Fruit fly (Drosophila melanogaster): ENCODE data around the gene Ret.

Gene Ret

DNA sequence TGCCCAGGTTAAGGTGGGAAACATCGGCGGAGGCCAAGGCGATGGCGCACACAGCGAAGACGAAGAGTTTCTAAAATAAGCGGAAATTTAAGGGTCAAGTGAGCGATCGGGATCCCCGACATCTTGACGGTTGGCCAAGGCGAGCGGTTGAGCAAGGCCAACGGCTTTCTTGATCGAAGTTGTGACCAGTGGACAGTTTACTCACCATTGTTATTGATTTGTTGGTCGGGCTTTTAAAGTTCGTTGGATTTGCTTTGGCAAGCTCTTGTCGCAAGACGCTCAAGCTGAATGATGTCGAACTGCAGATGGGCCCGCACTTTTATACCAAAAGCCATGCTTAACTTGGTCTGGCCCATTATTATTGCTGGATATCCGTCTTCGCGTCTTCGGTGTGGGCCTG is 34.9 kb upstream of the Ret start:
- TF ChIP-seq CG11617 (GFP tag; optimal IDR thresholded peaks at IDR 0.05): no peak
- no peak for TF ChIP-seq tj (GFP tag; optimal IDR thresholded peaks at IDR 0.05)
- TF ChIP-seq Clk (GFP tag; optimal IDR thresholded peaks at IDR 0.05): no peak
- TF ChIP-seq CG12768 (GFP tag; optimal IDR thresholded peaks at IDR 0.05): no peak
- no peak for TF ChIP-seq Crg-1 (GFP tag; optimal IDR thresholded peaks at IDR 0.05)
- no peak for TF ChIP-seq kay (GFP tag; ENCODE audit: borderline replicate concordance)
- no peak for TF ChIP-seq CG33017 (tag; optimal IDR thresholded peaks at IDR 0.05)
- TF ChIP-seq bab1 (GFP tag; optimal IDR thresholded peaks at IDR 0.05): no peak
- no peak for TF ChIP-seq CG5204 (GFP tag; optimal IDR thresholded peaks at IDR 0.05)
- TF ChIP-seq CG1620 (GFP tag; optimal IDR thresholded peaks at IDR 0.05): no peak
- TF ChIP-seq pad (GFP tag; optimal IDR thresholded peaks at IDR 0.05): no peak
- TF ChIP-seq cic (GFP tag; optimal IDR thresholded peaks at IDR 0.05): no peak
- no peak for TF ChIP-seq CG7101 (tag; optimal IDR thresholded peaks at IDR 0.05)

DNA sequence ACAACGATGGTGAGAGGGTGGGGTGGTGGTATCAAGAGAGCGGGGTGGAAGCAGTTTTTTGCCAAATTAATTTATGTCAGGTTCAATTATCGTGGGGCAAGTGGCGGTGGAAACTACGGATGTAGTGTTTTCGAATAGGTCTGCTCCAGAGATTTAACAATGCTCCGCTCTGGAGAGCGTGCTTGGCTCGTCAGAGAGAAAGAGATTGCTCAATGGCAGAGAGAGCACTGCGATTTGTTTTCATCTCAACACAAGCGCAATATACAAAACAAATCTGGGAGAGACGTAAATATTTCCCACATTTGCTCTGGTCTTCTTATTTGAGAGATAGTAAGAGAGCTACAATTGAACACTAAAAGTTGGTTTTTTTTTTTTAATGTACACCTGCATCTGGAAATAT is 23.2 kb upstream of the Ret start:
- TF ChIP-seq CG1620 (GFP tag; optimal IDR thresholded peaks at IDR 0.05) (no peak), toe (GFP tag; optimal IDR thresholded peaks at IDR 0.05) (no peak), CG33017 (tag; optimal IDR thresholded peaks at IDR 0.05) (no peak), kay (GFP tag; ENCODE audit: borderline replicate concordance) (no peak), cic (GFP tag; optimal IDR thresholded peaks at IDR 0.05) (no peak), CG14711 (tag; optimal IDR thresholded peaks at IDR 0.05) (no peak), CG7101 (tag; optimal IDR thresholded peaks at IDR 0.05) (no peak), CG11617 (GFP tag; optimal IDR thresholded peaks at IDR 0.05) (no peak), Clk (GFP tag; optimal IDR thresholded peaks at IDR 0.05) (no peak), CG5204 (GFP tag; optimal IDR thresholded peaks at IDR 0.05) (no peak), CG12768 (GFP tag; optimal IDR thresholded peaks at IDR 0.05) (no peak)

DNA sequence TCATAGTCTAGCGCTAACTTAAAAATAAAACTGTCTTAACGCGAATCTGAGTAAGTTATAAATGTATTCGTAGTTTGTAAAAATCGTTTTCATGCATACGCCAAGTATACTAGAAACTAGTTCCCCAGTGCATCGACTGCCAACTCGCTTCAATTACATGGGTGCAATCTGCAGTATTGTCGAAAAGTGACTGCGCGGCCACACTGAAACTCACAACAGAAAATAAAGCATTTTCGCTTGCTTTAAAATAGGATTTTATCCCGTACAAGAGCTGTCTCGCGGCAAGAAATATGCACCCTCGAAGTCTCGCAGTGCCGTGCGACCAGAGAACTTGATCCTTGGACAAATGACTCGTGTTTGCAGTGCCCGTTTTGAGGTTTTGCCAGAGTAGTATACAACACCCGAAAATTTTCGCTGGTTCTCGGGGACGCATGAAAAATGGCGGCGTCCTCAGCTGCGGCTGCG is 22.6 kb upstream of the Ret start, which contains the start of gene CG8677:
TSS of gene CG8677 (plus strand) at position 199 of the 465 bp plus-strand sequence.
- TF ChIP-seq CG7045 (GFP tag; optimal IDR thresholded peaks at IDR 0.05) (no peak), bab1 (GFP tag; optimal IDR thresholded peaks at IDR 0.05) (peak; percentile 23), CG14711 (tag; optimal IDR thresholded peaks at IDR 0.05) (peak; percentile 16), toe (GFP tag; optimal IDR thresholded peaks at IDR 0.05) (no peak), cnc (optimal IDR thresholded peaks at IDR 0.05) (no peak), ovo (GFP tag; optimal IDR thresholded peaks at IDR 0.05) (no peak), pad (GFP tag; optimal IDR thresholded peaks at IDR 0.05) (no peak), CG1620 (GFP tag; optimal IDR thresholded peaks at IDR 0.05) (peak; percentile 2), CG33017 (tag; optimal IDR thresholded peaks at IDR 0.05) (no peak), Mnt (GFP tag; optimal IDR thresholded peaks at IDR 0.05) (peak; percentile 1), cic (GFP tag; optimal IDR thresholded peaks at IDR 0.05) (no peak), CG11617 (GFP tag; optimal IDR thresholded peaks at IDR 0.05) (no peak), Clk (GFP tag; optimal IDR thresholded peaks at IDR 0.05) (no peak), CG7101 (tag; optimal IDR thresholded peaks at IDR 0.05) (no peak), tj (GFP tag; optimal IDR thresholded peaks at IDR 0.05) (no peak), CG5204 (GFP tag; optimal IDR thresholded peaks at IDR 0.05) (no peak)

DNA sequence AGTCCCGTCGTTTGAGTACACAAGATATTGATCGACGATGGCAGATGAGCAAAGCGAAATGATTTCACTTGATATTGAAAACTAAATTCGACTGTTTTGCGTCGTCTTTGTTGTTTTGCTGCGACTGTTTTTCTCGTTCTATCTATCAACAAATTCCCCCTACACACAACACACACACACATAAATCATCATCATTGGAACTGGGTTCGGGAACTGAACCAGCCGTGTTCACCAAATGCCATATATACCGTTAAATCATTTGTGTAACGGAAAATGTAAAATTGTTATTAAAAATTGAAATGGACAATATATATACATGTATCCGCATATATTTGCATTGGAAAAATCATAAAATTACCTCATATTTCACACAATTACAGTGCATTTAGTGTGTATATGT is 21.8 kb upstream of the Ret start, which contains the start of gene Atg18b:
TSS of gene Atg18b (minus strand) at position 177 of the 400 bp plus-strand sequence.
- TF ChIP-seq kay (GFP tag; ENCODE audit: borderline replicate concordance): no peak
- no peak for TF ChIP-seq Hr96 (GFP tag; optimal IDR thresholded peaks at IDR 0.05)
- TF ChIP-seq ovo (GFP tag; optimal IDR thresholded peaks at IDR 0.05): peak; percentile 84
- no peak for TF ChIP-seq CG12768 (GFP tag; optimal IDR thresholded peaks at IDR 0.05)
- TF ChIP-seq pad (GFP tag; optimal IDR thresholded peaks at IDR 0.05): peak; percentile 53

DNA sequence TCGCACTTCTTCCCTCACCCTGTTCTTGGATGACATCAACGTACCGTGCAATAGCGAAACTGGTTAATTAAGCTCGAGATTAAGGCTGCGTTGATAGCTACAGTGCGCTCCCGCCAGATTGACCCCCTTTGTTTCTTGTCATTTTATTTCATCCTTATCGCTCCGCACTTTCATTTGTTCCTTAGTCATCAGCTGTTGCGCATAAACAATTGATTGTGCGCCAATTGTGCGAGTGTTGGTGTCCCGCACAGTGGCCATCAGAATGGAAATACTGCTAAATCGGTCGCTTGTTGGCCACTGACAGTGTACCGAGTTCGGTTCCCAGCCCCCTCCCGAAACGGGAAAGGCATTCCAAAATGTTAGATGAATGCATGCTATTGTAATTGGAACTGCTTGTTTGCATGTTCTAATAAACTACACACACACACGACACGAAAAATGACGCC is 21.1 kb upstream of the Ret start:
- peak; percentile 47 for TF ChIP-seq CG12768 (GFP tag; optimal IDR thresholded peaks at IDR 0.05)
- no peak for TF ChIP-seq cnc (optimal IDR thresholded peaks at IDR 0.05)
- peak; percentile 9 for TF ChIP-seq CG7045 (GFP tag; optimal IDR thresholded peaks at IDR 0.05)
- TF ChIP-seq kay (GFP tag; ENCODE audit: borderline replicate concordance): peak; percentile 30
- no peak for TF ChIP-seq Mnt (GFP tag; optimal IDR thresholded peaks at IDR 0.05)
- no peak for TF ChIP-seq CG14711 (tag; optimal IDR thresholded peaks at IDR 0.05)
- no peak for TF ChIP-seq pad (GFP tag; optimal IDR thresholded peaks at IDR 0.05)
- TF ChIP-seq ovo (GFP tag; optimal IDR thresholded peaks at IDR 0.05): peak; percentile 25
- TF ChIP-seq bab1 (GFP tag; optimal IDR thresholded peaks at IDR 0.05): peak; percentile 30
- no peak for TF ChIP-seq CG7101 (tag; optimal IDR thresholded peaks at IDR 0.05)
- no peak for TF ChIP-seq CG11617 (GFP tag; optimal IDR thresholded peaks at IDR 0.05)
- peak; percentile 55 for TF ChIP-seq tj (GFP tag; optimal IDR thresholded peaks at IDR 0.05)
- TF ChIP-seq cic (GFP tag; optimal IDR thresholded peaks at IDR 0.05): peak; percentile 20

DNA sequence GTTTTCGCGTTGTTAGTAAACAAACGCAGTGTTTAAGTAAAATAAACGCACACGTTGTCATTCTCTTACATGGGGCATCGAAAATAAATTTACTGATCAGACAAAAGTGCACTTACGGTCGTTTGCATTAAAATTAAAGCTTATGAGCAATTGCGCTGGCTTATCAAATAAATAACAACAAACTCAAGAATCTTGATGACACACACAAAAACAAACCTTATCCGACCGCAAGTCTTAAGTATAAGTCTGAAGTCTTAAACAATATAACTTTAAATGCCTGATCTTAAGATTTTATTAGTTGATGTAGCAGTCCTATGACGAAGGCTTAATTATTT is 20.3 kb upstream of the Ret start:
- peak; percentile 15 for TF ChIP-seq cic (GFP tag; optimal IDR thresholded peaks at IDR 0.05)
- peak; percentile 34 for TF ChIP-seq Mnt (GFP tag; optimal IDR thresholded peaks at IDR 0.05)
- TF ChIP-seq CG12768 (GFP tag; optimal IDR thresholded peaks at IDR 0.05): no peak
- TF ChIP-seq kay (GFP tag; ENCODE audit: borderline replicate concordance): peak; percentile 22
- TF ChIP-seq pad (GFP tag; optimal IDR thresholded peaks at IDR 0.05): no peak
- no peak for TF ChIP-seq CG11617 (GFP tag; optimal IDR thresholded peaks at IDR 0.05)
- no peak for TF ChIP-seq ovo (GFP tag; optimal IDR thresholded peaks at IDR 0.05)
- peak; percentile 95 for TF ChIP-seq tj (GFP tag; optimal IDR thresholded peaks at IDR 0.05)
- no peak for TF ChIP-seq Crg-1 (GFP tag; optimal IDR thresholded peaks at IDR 0.05)

Measured in whole organism, adult.